Worm (Caenorhabditis elegans) whole organism, L4 larva: Measurements from ENCODE around the gene arx-6.

ENCODE experiments used
- F26F4.8 ChIP-seq: fragments of 200-800 bp; sonication (Bioruptor generic); conservative IDR thresholded peaks from 2 replicates; pipeline ENCODE4 v1.3.6; 2022; ENCODE audit warnings: missing genetic modification characterization, missing compliant biosample characterization
- R02D3.7 ChIP-seq: fragments of 150-350 bp; sonication (generic microtip); optimal IDR thresholded peaks from 3 replicates; lab custom pipeline; 2014; ENCODE audit warnings: missing biosample characterization, missing genetic modification characterization
- T26A8.4 ChIP-seq: fragments of 200-800 bp; sonication (Bioruptor generic); IDR thresholded peaks from 2 replicates; pipeline ENCODE4 v1.3.6; 2022; ENCODE audit warnings: missing genetic modification characterization, missing compliant biosample characterization
- Y48G9A.11 ChIP-seq: fragments of 200-800 bp; sonication (Bioruptor generic); IDR thresholded peaks from 2 replicates; pipeline ENCODE4 v1.3.6; 2022; ENCODE audit warnings: missing genetic modification reagents, missing genetic modification characterization, missing compliant biosample characterization
- Y5F2A.4 ChIP-seq: fragments of 200-800 bp; sonication (Bioruptor generic); optimal IDR thresholded peaks from 2 replicates; lab custom pipeline; 2018; ENCODE audit warnings: mild to moderate bottlenecking, missing genetic modification characterization, missing compliant biosample characterization
- ZK337.2 ChIP-seq: fragments of 200-800 bp; sonication (Bioruptor generic); IDR thresholded peaks from 2 replicates; pipeline ENCODE4 v1.3.6; 2022; ENCODE audit warnings: missing genetic modification reagents, missing genetic modification characterization, missing compliant biosample characterization
- ZK546.5 ChIP-seq, 2 experiments: sonication (generic microtip); optimal IDR thresholded peaks; 2 replicates each; lab custom pipeline; 2017; ENCODE audit warnings: missing biosample characterization in 2 of 2, missing genetic modification characterization in 2 of 2
- aha-1 ChIP-seq: fragments of 150-350 bp; peaks from one replicate; lab custom pipeline; 2014; ENCODE audit warnings: missing biosample characterization, missing genetic modification characterization
- aly-2 ChIP-seq: sonication (generic microtip); optimal IDR thresholded peaks from 2 replicates; lab custom pipeline; 2018; ENCODE audit warnings: missing biosample characterization, missing genetic modification characterization
- attf-4 ChIP-seq: sonication (generic microtip); optimal IDR thresholded peaks from 3 replicates; lab custom pipeline; 2017; ENCODE audit warnings: missing biosample characterization, missing genetic modification characterization
- ceh-20 ChIP-seq: fragments of 200-800 bp; sonication (Bioruptor generic); IDR thresholded peaks from 2 replicates; pipeline ENCODE4 v1.3.6; 2022; ENCODE audit warnings: missing genetic modification reagents, missing genetic modification characterization, missing compliant biosample characterization
- ceh-28 ChIP-seq: fragments of 150-350 bp; optimal IDR thresholded peaks from 2 replicates; lab custom pipeline; 2014; ENCODE audit warnings: missing biosample characterization, missing genetic modification reagents, missing genetic modification characterization
- cey-2 ChIP-seq: sonication (generic microtip); optimal IDR thresholded peaks from 3 replicates; lab custom pipeline; 2017; ENCODE audit warnings: missing genetic modification characterization, mild to moderate bottlenecking, missing compliant biosample characterization, antibody characterized with exemption, borderline replicate concordance; ENCODE audit not compliant: insufficient read depth
- ctbp-1 ChIP-seq: fragments of 200-800 bp; sonication (Bioruptor generic); IDR thresholded peaks from 2 replicates; pipeline ENCODE4 v1.3.6; 2022; ENCODE audit warnings: missing genetic modification reagents, missing genetic modification characterization, missing compliant biosample characterization
- daf-12 ChIP-seq: fragments of 150-350 bp; optimal IDR thresholded peaks from 2 replicates; lab custom pipeline; 2014; ENCODE audit warnings: missing biosample characterization, missing genetic modification reagents, missing genetic modification characterization
- daf-16 ChIP-seq, 3 experiments: sonication (generic microtip); optimal IDR thresholded peaks; 2 replicates each; lab custom pipeline; 2016 to 2017; ENCODE audit warnings: missing genetic modification characterization in 3 of 3, missing genetic modification reagents in 3 of 3, mild to moderate bottlenecking in 2 of 3, missing compliant biosample characterization in 2 of 3, missing biosample characterization in 1 of 3, moderate library complexity in 1 of 3
- daf-19 ChIP-seq: fragments of 200-800 bp; sonication (Bioruptor generic); conservative IDR thresholded peaks from 2 replicates; pipeline ENCODE4 v1.3.6; 2022; ENCODE audit warnings: missing genetic modification characterization, missing compliant biosample characterization
- dmd-9 ChIP-seq: fragments of 200-800 bp; sonication (Bioruptor generic); IDR thresholded peaks from 2 replicates; pipeline ENCODE4 v1.3.6; 2022; ENCODE audit warnings: missing genetic modification reagents, missing genetic modification characterization, missing compliant biosample characterization
- fos-1 ChIP-seq: fragments of 150-350 bp; optimal IDR thresholded peaks from 2 replicates; lab custom pipeline; 2014; ENCODE audit warnings: missing biosample characterization, missing genetic modification characterization
- hif-1 ChIP-seq, 2 experiments: sonication (generic microtip); optimal IDR thresholded peaks; 2 replicates each; lab custom pipeline; 2016 to 2017; ENCODE audit warnings: missing compliant biosample characterization in 2 of 2, missing genetic modification characterization in 2 of 2, missing genetic modification reagents in 2 of 2, missing genotype in 2 of 2, mild to moderate bottlenecking in 1 of 2
- hmg-1.1 ChIP-seq: fragments of 200-800 bp; sonication (Bioruptor generic); IDR thresholded peaks from 2 replicates; pipeline ENCODE4 v1.3.6; 2022; ENCODE audit warnings: missing genetic modification reagents, missing genetic modification characterization, missing compliant biosample characterization
- lim-7 ChIP-seq: fragments of 200-800 bp; sonication (Bioruptor generic); IDR thresholded peaks from 2 replicates; pipeline ENCODE4 v1.3.6; 2022; ENCODE audit warnings: missing genetic modification characterization, missing compliant biosample characterization
- lin-15B ChIP-seq: fragments of 150-350 bp; sonication (generic microtip); optimal IDR thresholded peaks from 3 replicates; lab custom pipeline; 2014; ENCODE audit warnings: missing biosample characterization, missing genetic modification characterization
- lin-29 ChIP-seq: fragments of 200-800 bp; sonication (Bioruptor generic); IDR thresholded peaks from 2 replicates; pipeline ENCODE4 v1.3.6; 2022; ENCODE audit warnings: missing genetic modification reagents, missing genetic modification characterization, missing compliant biosample characterization
- madf-9 ChIP-seq: fragments of 200-800 bp; sonication (Bioruptor generic); conservative IDR thresholded peaks from 2 replicates; pipeline ENCODE4 v1.3.6; 2022; ENCODE audit warnings: missing genetic modification reagents, missing genetic modification characterization, missing compliant biosample characterization
- mdt-29 ChIP-seq: fragments of 200-800 bp; sonication (Bioruptor generic); IDR thresholded peaks from 2 replicates; pipeline ENCODE4 v1.3.6; 2022; ENCODE audit warnings: missing genetic modification reagents, missing genetic modification characterization, missing compliant biosample characterization
- nhr-10 ChIP-seq: fragments of 150-350 bp; optimal IDR thresholded peaks from 2 replicates; lab custom pipeline; 2014; ENCODE audit warnings: missing biosample characterization, missing genetic modification characterization
- nhr-102 ChIP-seq: sonication (generic microtip); optimal IDR thresholded peaks from 2 replicates; lab custom pipeline; 2016; ENCODE audit warnings: mild to moderate bottlenecking, missing genetic modification characterization, moderate library complexity, missing compliant biosample characterization
- nhr-6 ChIP-seq: fragments of 150-350 bp; optimal IDR thresholded peaks from 2 replicates; lab custom pipeline; 2014; ENCODE audit warnings: missing biosample characterization, missing genetic modification characterization
- saeg-2 ChIP-seq: fragments of 200-800 bp; sonication (Bioruptor generic); IDR thresholded peaks from 2 replicates; pipeline ENCODE4 v1.3.6; 2022; ENCODE audit warnings: missing genetic modification reagents, missing genetic modification characterization, missing compliant biosample characterization
- set-16 ChIP-seq: fragments of 200-800 bp; sonication (Bioruptor generic); IDR thresholded peaks from 2 replicates; pipeline ENCODE4 v1.3.6; 2022; ENCODE audit warnings: missing genetic modification reagents, missing genetic modification characterization, missing compliant biosample characterization
- snpc-1.2 ChIP-seq: fragments of 200-800 bp; sonication (Bioruptor generic); IDR thresholded peaks from 2 replicates; pipeline ENCODE4 v1.3.6; 2022; ENCODE audit warnings: missing genetic modification reagents, missing genetic modification characterization, missing compliant biosample characterization
- snpc-4 ChIP-seq: fragments of 150-350 bp; optimal IDR thresholded peaks from 2 replicates; lab custom pipeline; 2014; ENCODE audit warnings: missing biosample characterization, missing genetic modification characterization
- spr-1 ChIP-seq: sonication (generic microtip); optimal IDR thresholded peaks from 2 replicates; lab custom pipeline; 2016; ENCODE audit warnings: mild to moderate bottlenecking, missing genetic modification characterization, missing compliant biosample characterization
- unc-130 ChIP-seq: sonication (generic microtip); optimal IDR thresholded peaks from 2 replicates; lab custom pipeline; 2016; ENCODE audit warnings: missing genetic modification reagents, missing genetic modification characterization, missing compliant biosample characterization
- unc-39 ChIP-seq: sonication (generic microtip); optimal IDR thresholded peaks from 2 replicates; lab custom pipeline; 2017; ENCODE audit warnings: missing biosample characterization, missing genetic modification characterization
- unc-62 ChIP-seq, 3 experiments: fragments of 150-350 bp in 1 of 3; sonication (generic microtip); optimal IDR thresholded peaks in 2 of 3; peaks in 1 of 3; 1 replicate in 1 of 3; 2 replicates in 2 of 3; lab custom pipeline; 2014 to 2017; ENCODE audit warnings: missing biosample characterization in 3 of 3, missing genetic modification characterization in 3 of 3, missing genetic modification reagents in 3 of 3, missing genotype in 1 of 3
- zag-1 ChIP-seq: fragments of 150-350 bp; optimal IDR thresholded peaks from 2 replicates; lab custom pipeline; 2014; ENCODE audit warnings: missing biosample characterization, missing genetic modification characterization
- zip-11 ChIP-seq: fragments of 200-800 bp; sonication (Bioruptor generic); IDR thresholded peaks from 2 replicates; pipeline ENCODE4 v1.3.6; 2022; ENCODE audit warnings: missing genetic modification characterization, missing compliant biosample characterization
- zip-2 ChIP-seq: fragments of 150-350 bp; optimal IDR thresholded peaks from 2 replicates; lab custom pipeline; 2014; ENCODE audit warnings: missing biosample characterization, missing genetic modification characterization
- ztf-11 ChIP-seq: fragments of 150-350 bp; optimal IDR thresholded peaks from 2 replicates; lab custom pipeline; 2014; ENCODE audit warnings: missing biosample characterization, missing genetic modification characterization

arx-6 gene

DNA sequence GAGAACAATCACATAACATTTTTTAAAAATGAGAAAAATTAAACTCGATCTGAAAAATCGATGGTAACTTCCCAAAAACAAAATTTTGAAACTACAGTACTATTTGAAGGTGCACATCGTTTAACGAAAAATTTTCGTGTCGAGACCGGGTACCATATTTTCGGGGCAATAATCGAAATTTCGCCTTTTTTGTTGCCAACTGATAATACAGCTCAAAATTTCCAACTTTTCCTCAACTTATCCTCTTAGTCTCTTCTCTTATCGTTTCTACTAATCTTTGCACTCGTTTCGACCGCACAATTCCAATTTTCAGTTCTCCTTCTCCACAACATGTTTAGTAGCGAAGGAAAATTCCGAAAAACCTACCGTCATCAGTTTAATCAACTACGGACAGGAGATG, 28.4 kb downstream of the arx-6 start, which contains the start of gene rom-1:
Gene rom-1, plus strand, starts transcription at position 301 of the 400 bp plus-strand sequence.
- TF ChIP-seq dmd-9 (GFP tag; lab: Robert Waterston, UW), result no peak
- TF ChIP-seq lin-29 (GFP tag; lab: Robert Waterston, UW), result no peak
- TF ChIP-seq set-16, result no peak
- TF ChIP-seq zip-11, result no peak
- TF ChIP-seq Y48G9A.11 (GFP tag; lab: Robert Waterston, UW), result no peak
- no peak for TF ChIP-seq nhr-6 (tag; lab: Kevin White, UChicago)
- no peak for TF ChIP-seq madf-9
- TF ChIP-seq daf-19 (GFP tag; lab: Robert Waterston, UW), result no peak
- no peak for TF ChIP-seq nhr-10 (tag; lab: Kevin White, UChicago)
- TF ChIP-seq saeg-2, result no peak
- TF ChIP-seq lin-15B (tag; lab: Kevin White, UChicago), result no peak
- TF ChIP-seq ZK546.5 (tag; optimal IDR thresholded peaks at IDR 0.05; lab: Kevin White, UChicago), result no peak
- TF ChIP-seq unc-39 (tag; lab: Kevin White, UChicago), result no peak
- TF ChIP-seq zip-2 (tag; lab: Kevin White, UChicago), result no peak
- no peak for TF ChIP-seq unc-62 (GFP tag; optimal IDR thresholded peaks at IDR 0.05 in 1 of 2; lab: Kevin White, UChicago)
- TF ChIP-seq unc-62 (tag; optimal IDR thresholded peaks at IDR 0.05; lab: Kevin White, UChicago), result no peak
- TF ChIP-seq aly-2 (tag; lab: Kevin White, UChicago), result no peak

DNA sequence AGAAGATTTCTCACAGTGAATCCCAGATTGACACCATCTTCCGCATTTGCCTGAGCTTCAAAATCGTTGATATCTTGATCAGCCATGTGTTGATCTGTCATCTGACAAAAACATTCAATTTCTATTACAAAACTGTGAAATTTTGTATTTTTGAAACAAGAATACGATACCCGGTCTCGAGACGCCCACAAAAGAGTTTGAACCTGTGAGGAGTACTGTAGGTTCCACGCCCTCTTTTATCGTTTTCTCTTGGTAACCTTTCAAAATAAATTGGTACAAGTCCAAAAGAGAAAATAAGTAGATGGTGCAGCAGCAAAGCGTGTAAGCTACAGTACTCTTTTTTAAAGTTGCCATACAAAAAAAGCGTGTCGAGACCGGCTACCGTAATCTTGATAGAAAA, 31.5 kb downstream of the arx-6 start, which contains the start of gene F26F4.12:
Gene F26F4.12, minus strand, starts transcription at position 101 of the 400 bp plus-strand sequence.
- TF ChIP-seq unc-130, result no peak
- no peak for TF ChIP-seq ctbp-1 (GFP tag; lab: Robert Waterston, UW)
- TF ChIP-seq unc-39 (tag; lab: Kevin White, UChicago), result no peak
- no peak for TF ChIP-seq hmg-1.1 (GFP tag; lab: Robert Waterston, UW)
- no peak for TF ChIP-seq snpc-4 (tag; lab: Kevin White, UChicago)
- no peak for TF ChIP-seq set-16
- no peak for TF ChIP-seq zag-1 (tag; lab: Kevin White, UChicago)
- TF ChIP-seq daf-16 (GFP tag; optimal IDR thresholded peaks at IDR 0.05; lab: Kevin White, UChicago), result no peak
- no peak for TF ChIP-seq daf-16 (tag; optimal IDR thresholded peaks at IDR 0.05; lab: Kevin White, UChicago)
- no peak for TF ChIP-seq F26F4.8 (GFP tag; lab: Robert Waterston, UW)

DNA sequence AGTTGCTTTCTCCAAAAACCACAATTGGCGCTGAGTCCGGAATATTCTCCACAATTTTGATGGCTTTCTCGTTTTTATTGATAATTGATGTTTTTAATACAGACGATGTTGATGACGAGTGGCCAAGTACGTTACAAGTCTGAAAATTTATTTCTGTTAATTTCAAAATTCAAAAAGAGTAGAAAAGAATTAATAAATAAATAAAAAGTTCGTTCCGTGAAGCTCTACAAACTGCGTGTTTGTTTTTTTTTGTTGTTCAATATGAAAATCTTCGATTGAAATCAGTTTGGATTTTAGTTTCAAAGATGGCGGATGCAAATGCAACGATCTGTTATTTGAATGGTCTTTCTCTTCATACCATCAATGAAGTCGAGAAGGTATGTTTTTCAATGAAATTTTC, 32.5 kb downstream of the arx-6 start, which contains the start of gene F26F4.2:
Gene F26F4.2, plus strand, starts transcription at position 301 of the 400 bp plus-strand sequence.
- TF ChIP-seq R02D3.7 (tag; lab: Kevin White, UChicago) (no peak), ztf-11 (tag; lab: Kevin White, UChicago) (no peak), mdt-29 (GFP tag; lab: Robert Waterston, UW) (no peak), ceh-20 (no peak), nhr-102 (tag; lab: Kevin White, UChicago) (no peak), spr-1 (no peak), daf-12 (tag; lab: Kevin White, UChicago) (no peak), cey-2 (tag; lab: Kevin White, UChicago) (no peak), lim-7 (GFP tag; lab: Robert Waterston, UW) (no peak), hif-1 (tag; optimal IDR thresholded peaks at IDR 0.05; lab: Kevin White, UChicago) (no peak), fos-1 (tag; lab: Kevin White, UChicago) (no peak), Y5F2A.4 (GFP tag; lab: Kevin White, UChicago) (no peak), T26A8.4 (no peak), aly-2 (tag; lab: Kevin White, UChicago) (no peak), ceh-28 (no peak), ZK337.2 (no peak), snpc-1.2 (GFP tag; lab: Robert Waterston, UW) (no peak), lin-15B (tag; lab: Kevin White, UChicago) (no peak), aha-1 (tag; lab: Kevin White, UChicago) (no peak), attf-4 (tag; lab: Kevin White, UChicago) (no peak)
